Worm (Caenorhabditis elegans): Measurements from ENCODE around the gene F54F7.9.

F54F7.9 gene

DNA sequence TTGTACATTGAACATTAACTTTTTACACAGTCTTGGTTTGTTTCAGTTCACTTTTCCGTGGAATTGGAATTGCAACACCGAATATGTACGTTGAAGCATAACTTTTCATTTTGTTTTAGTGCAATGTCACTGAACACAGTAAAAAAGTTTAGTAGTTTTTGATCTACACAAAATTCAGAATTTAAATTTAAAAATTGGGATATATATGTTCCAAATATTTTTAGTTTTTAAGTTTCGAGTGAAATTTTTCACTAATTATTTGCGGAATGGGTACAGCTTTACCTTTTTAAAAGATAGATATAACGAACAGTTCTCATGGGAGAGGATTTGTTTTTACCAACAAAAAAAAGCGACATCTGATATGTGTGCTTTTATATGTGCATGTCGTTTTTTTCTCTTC lies 31.7 kb downstream of the F54F7.9 start:
- TF ChIP-seq lsy-2 (tag; optimal IDR thresholded peaks at IDR 0.05) (no peak), blmp-1 (tag; optimal IDR thresholded peaks at IDR 0.05; ENCODE audit: insufficient read depth) (no peak), elt-1 (tag; optimal IDR thresholded peaks at IDR 0.05) (no peak), nhr-129 (tag; optimal IDR thresholded peaks at IDR 0.05) (no peak), alr-1 (tag; optimal IDR thresholded peaks at IDR 0.05) (no peak), nhr-21 (tag; optimal IDR thresholded peaks at IDR 0.05) (no peak), Y55F3AM.14 (GFP tag; optimal IDR thresholded peaks at IDR 0.05) (no peak), sma-9 (GFP tag; optimal IDR thresholded peaks at IDR 0.05) (no peak), sma-9 (tag; optimal IDR thresholded peaks at IDR 0.05) (no peak), sma-3 (GFP tag; optimal IDR thresholded peaks at IDR 0.05) (no peak)

DNA sequence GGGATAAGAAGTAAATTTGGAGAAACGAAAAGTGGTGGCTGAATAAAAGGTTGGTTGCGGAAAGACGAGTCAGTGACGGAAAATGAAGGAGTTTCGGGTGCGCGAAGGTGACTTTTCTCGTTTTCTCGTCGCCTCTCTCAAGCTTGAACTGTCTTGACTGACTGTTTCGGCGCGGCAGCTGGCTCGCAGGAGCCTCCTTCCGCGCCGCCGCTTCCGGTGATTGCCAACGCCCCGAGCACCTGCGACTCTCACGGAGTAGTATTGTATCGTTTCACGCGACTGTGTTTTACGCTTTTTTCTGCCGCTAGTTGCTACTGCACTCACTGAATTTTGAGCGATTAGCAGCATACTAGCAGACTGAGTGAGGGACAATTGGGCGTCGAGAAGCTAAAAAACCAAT lies 33.9 kb downstream of the F54F7.9 start, which contains the start of gene C34E11.2:
Gene C34E11.2, minus strand, starts transcription at position 84 of the 400 bp plus-strand sequence.
- TF ChIP-seq sma-9 (GFP tag; optimal IDR thresholded peaks at IDR 0.05) (no peak), sma-9 (tag; optimal IDR thresholded peaks at IDR 0.05) (no peak), ZK546.5 (tag; optimal IDR thresholded peaks at IDR 0.05) (no peak), elt-1 (tag; optimal IDR thresholded peaks at IDR 0.05) (no peak), C34F6.9 (tag; optimal IDR thresholded peaks at IDR 0.05) (no peak), gmeb-1 (tag; optimal IDR thresholded peaks at IDR 0.05) (no peak), peb-1 (tag; optimal IDR thresholded peaks at IDR 0.05) (no peak), mbf-1 (tag; optimal IDR thresholded peaks at IDR 0.05) (no peak), nhr-237 (tag; optimal IDR thresholded peaks at IDR 0.05) (no peak), nhr-21 (tag; optimal IDR thresholded peaks at IDR 0.05) (no peak), alr-1 (tag; optimal IDR thresholded peaks at IDR 0.05) (no peak), ceh-16 (tag; optimal IDR thresholded peaks at IDR 0.05) (no peak), lin-11 (tag; optimal IDR thresholded peaks at IDR 0.05) (no peak), R02D3.7 (tag; optimal IDR thresholded peaks at IDR 0.05) (no peak), ztf-1 (GFP tag; conservative IDR thresholded peaks at IDR 0.05) (no peak), mab-5 (tag; optimal IDR thresholded peaks at IDR 0.05) (no peak)

DNA sequence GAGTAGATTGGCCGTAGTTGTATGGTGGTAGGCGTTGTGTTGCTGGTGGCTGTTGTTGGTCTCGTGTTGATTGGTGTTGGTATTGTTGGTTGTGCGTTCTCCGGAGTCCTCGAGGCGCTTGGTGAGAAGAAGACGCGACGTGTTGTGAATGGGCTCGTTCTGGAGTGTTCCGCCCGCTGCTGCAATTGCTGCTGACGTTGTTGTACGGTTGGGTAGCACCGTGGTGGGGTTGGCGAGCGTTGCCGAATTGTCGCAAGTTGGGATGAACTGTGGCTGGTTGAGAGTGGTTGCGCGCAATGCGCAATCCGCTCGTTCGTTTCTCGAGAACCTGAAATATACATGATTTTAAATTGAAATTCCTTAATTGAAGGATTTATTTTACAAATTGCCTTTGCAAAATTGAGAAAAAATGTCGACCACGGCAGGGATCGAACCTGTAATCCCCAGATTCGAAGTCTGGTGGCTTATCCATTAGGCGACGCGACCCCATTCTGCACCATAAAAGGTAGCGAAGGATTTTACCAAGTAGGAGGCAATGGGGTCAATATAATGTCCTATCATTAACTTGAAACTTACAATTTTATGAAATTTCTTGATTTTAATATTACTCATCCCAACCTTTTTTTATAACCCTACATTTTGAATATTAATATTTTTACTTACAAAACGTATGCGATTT lies 42.2 kb downstream of the F54F7.9 start:
- TF ChIP-seq R02D3.7 (tag; optimal IDR thresholded peaks at IDR 0.05), result no peak

DNA sequence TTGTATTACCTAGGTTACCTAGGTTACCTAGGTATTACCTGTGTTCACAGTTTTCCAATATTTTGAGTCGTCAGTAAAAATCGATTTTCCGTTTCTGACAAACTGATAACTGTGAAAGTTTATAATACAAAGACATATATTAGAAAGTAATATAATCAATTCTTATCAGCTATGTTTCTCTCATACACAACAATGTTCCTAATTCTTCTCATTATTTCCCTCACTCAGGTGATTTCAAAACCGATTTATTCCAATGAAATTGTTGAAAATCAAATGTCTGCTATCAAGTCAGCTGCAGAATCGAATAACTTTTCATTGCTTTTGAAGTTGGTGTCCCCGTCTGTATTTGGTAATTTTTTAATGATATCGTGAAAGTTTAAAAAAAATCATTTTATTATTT lies 44.5 kb downstream of the F54F7.9 start, which contains the start of gene C34E11.4:
Gene C34E11.4, plus strand, starts transcription at position 154 of the 400 bp plus-strand sequence.
- no peak for TF ChIP-seq ztf-4 (tag; optimal IDR thresholded peaks at IDR 0.05)
- TF ChIP-seq unc-55 (GFP tag; optimal IDR thresholded peaks at IDR 0.05), result no peak
- TF ChIP-seq unc-39 (tag; optimal IDR thresholded peaks at IDR 0.05), result no peak
- no peak for TF ChIP-seq ztf-11 (tag; optimal IDR thresholded peaks at IDR 0.05)
- TF ChIP-seq ztf-1 (GFP tag; conservative IDR thresholded peaks at IDR 0.05), result no peak
- no peak for TF ChIP-seq elt-3 (tag; optimal IDR thresholded peaks at IDR 0.05)
- no peak for TF ChIP-seq nhr-10 (tag; optimal IDR thresholded peaks at IDR 0.05)
- no peak for TF ChIP-seq egl-27 (tag; optimal IDR thresholded peaks at IDR 0.05)
- no peak for TF ChIP-seq nhr-237 (tag; optimal IDR thresholded peaks at IDR 0.05)
- TF ChIP-seq sma-9 (GFP tag; optimal IDR thresholded peaks at IDR 0.05), result no peak
- no peak for TF ChIP-seq sma-9 (tag; optimal IDR thresholded peaks at IDR 0.05)

DNA sequence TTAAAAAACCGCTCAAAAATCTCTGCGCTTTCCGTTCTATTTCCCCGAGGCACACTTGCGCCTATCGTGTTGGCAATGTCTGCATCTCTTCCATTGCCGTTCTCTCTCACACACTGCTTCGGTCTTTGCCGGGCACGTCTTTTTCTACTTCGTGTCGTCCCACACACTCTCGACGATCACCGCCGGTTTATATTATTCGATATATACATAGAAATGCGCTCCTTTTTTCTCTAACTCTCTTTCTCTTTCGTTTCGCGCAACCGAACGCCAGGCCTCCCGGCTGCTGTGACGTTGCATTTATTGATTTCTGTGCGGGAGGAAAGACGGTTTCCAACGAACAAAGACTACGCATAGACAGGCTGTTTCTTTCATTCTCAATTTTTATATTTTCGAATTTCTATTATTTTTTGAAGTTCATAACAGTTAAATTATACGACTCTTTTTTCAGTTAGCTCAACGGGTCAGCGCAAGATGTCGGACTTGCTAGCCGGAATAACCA lies 50.4 kb downstream of the F54F7.9 start, which contains the start of gene rsd-3:
Gene rsd-3, plus strand, starts transcription at position 449 of the 499 bp plus-strand sequence.
- peak; percentile 63 for TF ChIP-seq sma-9 (GFP tag; optimal IDR thresholded peaks at IDR 0.05)
- no peak for TF ChIP-seq sma-9 (tag; optimal IDR thresholded peaks at IDR 0.05)
- TF ChIP-seq egl-27 (tag; optimal IDR thresholded peaks at IDR 0.05), result peak; percentile 21
- no peak for TF ChIP-seq blmp-1 (tag; optimal IDR thresholded peaks at IDR 0.05; ENCODE audit: insufficient read depth)
- TF ChIP-seq nhr-25 (tag; optimal IDR thresholded peaks at IDR 0.05), result peak; percentile 31
- TF ChIP-seq mdl-1 (tag; optimal IDR thresholded peaks at IDR 0.05), result peak in 1 of 2 experiments; percentile 20
- TF ChIP-seq nhr-21 (tag; optimal IDR thresholded peaks at IDR 0.05), result peak; percentile 8
- TF ChIP-seq nhr-6 (tag; optimal IDR thresholded peaks at IDR 0.05), result no peak
- peak in 1 of 2 experiments; percentile 44 for TF ChIP-seq lsy-2 (tag; optimal IDR thresholded peaks at IDR 0.05)
- TF ChIP-seq zag-1 (tag; optimal IDR thresholded peaks at IDR 0.05), result no peak
- TF ChIP-seq F13H6.1 (tag; optimal IDR thresholded peaks at IDR 0.05), result peak; percentile 83
- no peak for TF ChIP-seq nhr-77 (tag; optimal IDR thresholded peaks at IDR 0.05)
- peak; percentile 34 for TF ChIP-seq mab-5 (tag; optimal IDR thresholded peaks at IDR 0.05)
- peak; percentile 50 for TF ChIP-seq fos-1 (tag; optimal IDR thresholded peaks at IDR 0.05)
- peak; percentile 4 for TF ChIP-seq Y55F3AM.14 (GFP tag; optimal IDR thresholded peaks at IDR 0.05)
- TF ChIP-seq unc-55 (GFP tag; optimal IDR thresholded peaks at IDR 0.05), result peak; percentile 47
- peak; percentile 3 for TF ChIP-seq gmeb-1 (tag; optimal IDR thresholded peaks at IDR 0.05)
- peak; percentile 47 for TF ChIP-seq sma-3 (GFP tag; optimal IDR thresholded peaks at IDR 0.05)
- TF ChIP-seq lin-11 (tag; optimal IDR thresholded peaks at IDR 0.05), result no peak
- TF ChIP-seq ztf-11 (tag; optimal IDR thresholded peaks at IDR 0.05), result no peak
- no peak for TF ChIP-seq R02D3.7 (tag; optimal IDR thresholded peaks at IDR 0.05)
- peak; percentile 84 for TF ChIP-seq peb-1 (tag; optimal IDR thresholded peaks at IDR 0.05)
- peak; percentile 20 for TF ChIP-seq lin-13 (GFP tag; optimal IDR thresholded peaks at IDR 0.05)
- peak; percentile 95 for TF ChIP-seq crh-2 (tag; optimal IDR thresholded peaks at IDR 0.05)
- TF ChIP-seq nhr-129 (tag; optimal IDR thresholded peaks at IDR 0.05), result peak; percentile 39
- TF ChIP-seq sem-4 (tag; optimal IDR thresholded peaks at IDR 0.05), result peak; percentile 22
- TF ChIP-seq C34F6.9 (tag; optimal IDR thresholded peaks at IDR 0.05), result peak; percentile 44

Measured in whole organism, L2 larva.